Fruit fly (Drosophila melanogaster): ENCODE measurements around the gene TM9SF2.
A peak's percentile ranks its signal among the peaks of the same experiment; 100 is the strongest.

TM9SF2 gene

dm6 chr2L:20770242-20770769 lies 36.2 kb upstream of the TM9SF2 start, which contains the start of gene cad (continued):
- TF ChIP-seq CG1602 (GFP tag; optimal IDR thresholded peaks at IDR 0.05) (no peak), Doc2 (GFP tag; IDR thresholded peaks at IDR 0.05) (no peak), CG4820 (GFP tag; optimal IDR thresholded peaks at IDR 0.05) (no peak), mirr (GFP tag; optimal IDR thresholded peaks at IDR 0.05) (peak; percentile 22), CG31441 (GFP tag; IDR thresholded peaks at IDR 0.05) (no peak), CG11504 (tag; optimal IDR thresholded peaks at IDR 0.05) (no peak), CG1529 (GFP tag; optimal IDR thresholded peaks at IDR 0.05) (no peak), yki (optimal IDR thresholded peaks at IDR 0.05) (no peak), CG1024 (GFP tag; IDR thresholded peaks at IDR 0.05) (no peak), tap (tag; optimal IDR thresholded peaks at IDR 0.05) (no peak), CG11696 (GFP tag; IDR thresholded peaks at IDR 0.05) (peak; percentile 14; the same call in 1 of the 2 replicates), Awh (GFP tag; IDR thresholded peaks at IDR 0.05) (no peak), D19B (GFP tag; optimal IDR thresholded peaks at IDR 0.05) (no peak), pros (GFP tag; optimal IDR thresholded peaks at IDR 0.05) (peak; percentile 25), CG43689 (GFP tag; IDR thresholded peaks at IDR 0.05) (no peak), Ets97D (GFP tag; optimal IDR thresholded peaks at IDR 0.05) (peak; percentile 92), dysf (GFP tag; IDR thresholded peaks at IDR 0.05) (no peak), CG11560 (tag; IDR thresholded peaks at IDR 0.05) (no peak), CG13894 (tag; optimal IDR thresholded peaks at IDR 0.05) (no peak), Oli (tag; optimal IDR thresholded peaks at IDR 0.05) (no peak), chinmo (GFP tag; IDR thresholded peaks at IDR 0.05; ENCODE audit: partially characterized antibody) (peak; percentile 78; the same call in 2 of the 4 replicates), ftz-f1 (GFP tag; optimal IDR thresholded peaks at IDR 0.05) (peak; percentile 31), unpg (GFP tag; optimal IDR thresholded peaks at IDR 0.05) (peak; percentile 0), YL-1 (GFP tag; optimal IDR thresholded peaks at IDR 0.05) (no peak), fd64A (GFP tag; optimal IDR thresholded peaks at IDR 0.05) (peak; percentile 33), CG11085 (GFP tag; IDR thresholded peaks at IDR 0.05) (peak; percentile 32; the same call in 1 of the 2 replicates), CG12744 (GFP tag; optimal IDR thresholded peaks at IDR 0.05) (no peak), Hmr (GFP tag; optimal IDR thresholded peaks at IDR 0.05) (peak; percentile 48), CG12942 (GFP tag; optimal IDR thresholded peaks at IDR 0.05) (no peak), CG15269 (tag; optimal IDR thresholded peaks at IDR 0.05) (peak; percentile 13), exex (tag; optimal IDR thresholded peaks at IDR 0.05) (no peak), Stat92E (GFP tag; optimal IDR thresholded peaks at IDR 0.05) (no peak), slp2 (GFP tag; optimal IDR thresholded peaks at IDR 0.05) (no peak), CG13287 (GFP tag; IDR thresholded peaks at IDR 0.05; ENCODE audit: partially characterized antibody) (peak; percentile 27; the same call in 1 of the 2 replicates), dati (GFP tag; IDR thresholded peaks at IDR 0.05) (no peak), CG10209 (GFP tag; optimal IDR thresholded peaks at IDR 0.05) (no peak), CG2712 (tag; optimal IDR thresholded peaks at IDR 0.05) (no peak), CG17802 (tag; optimal IDR thresholded peaks at IDR 0.05) (no peak), CG31388 (GFP tag; optimal IDR thresholded peaks at IDR 0.05) (no peak), CG3281 (GFP tag; optimal IDR thresholded peaks at IDR 0.05) (peak; percentile 35), CG7556 (GFP tag; optimal IDR thresholded peaks at IDR 0.05) (no peak), gro (GFP tag; optimal IDR thresholded peaks at IDR 0.05) (peak; percentile 35), CG14014 (GFP tag; IDR thresholded peaks at IDR 0.05) (no peak), CG12659 (GFP tag; optimal IDR thresholded peaks at IDR 0.05) (peak; percentile 7), CG18011 (GFP tag; optimal IDR thresholded peaks at IDR 0.05) (no peak), gt (GFP tag; IDR thresholded peaks at IDR 0.05) (no peak), Ssrp (tag; optimal IDR thresholded peaks at IDR 0.05) (no peak), CG13296 (GFP tag; optimal IDR thresholded peaks at IDR 0.05) (peak; percentile 13), gsb (GFP tag; IDR thresholded peaks at IDR 0.05) (no peak), ash1 (GFP tag; optimal IDR thresholded peaks at IDR 0.05) (peak; percentile 53), CG14050 (GFP tag; IDR thresholded peaks at IDR 0.05) (peak; percentile 51; the same call in 2 of the 3 replicates)
